Fruit fly (Drosophila melanogaster) whole organism, prepupa: ENCODE data around the gene CG43997.

Source experiments
- CG10631 ChIP-seq: fragments of 200-800 bp; sonication (Bioruptor generic); optimal IDR thresholded peaks from 2 replicates; lab custom pipeline; 2016; ENCODE audit warnings: missing biosample characterization, missing genetic modification characterization
- CG11902 ChIP-seq: fragments of 200-800 bp; sonication (Bioruptor generic); optimal IDR thresholded peaks from 3 replicates; lab custom pipeline; 2016; ENCODE audit warnings: missing biosample characterization, missing genetic modification characterization
- CG3032 ChIP-seq: fragments of 200-800 bp; optimal IDR thresholded peaks from 2 replicates; lab custom pipeline; 2019; ENCODE audit warnings: missing biosample characterization, mild to moderate bottlenecking, missing genetic modification characterization, moderate library complexity
- CG34406 ChIP-seq: fragments of 200-800 bp; sonication (Bioruptor generic); optimal IDR thresholded peaks from 3 replicates; lab custom pipeline; 2016; ENCODE audit warnings: missing biosample characterization, missing genetic modification characterization
- CG9139 ChIP-seq: fragments of 200-800 bp; sonication (Bioruptor generic); optimal IDR thresholded peaks from 3 replicates; lab custom pipeline; 2017; ENCODE audit warnings: missing biosample characterization, mild to moderate bottlenecking, missing genetic modification characterization
- Eip78C ChIP-seq: fragments of 200-800 bp; sonication (Bioruptor generic); peaks from one replicate; lab custom pipeline; 2016; ENCODE audit warnings: missing biosample characterization, missing genetic modification characterization
- Hr39 ChIP-seq: fragments of 200-800 bp; sonication (Bioruptor generic); optimal IDR thresholded peaks from 2 replicates; lab custom pipeline; 2016; ENCODE audit warnings: missing biosample characterization, missing genetic modification characterization
- OdsH ChIP-seq: fragments of 200-800 bp; sonication (Bioruptor generic); optimal IDR thresholded peaks from 3 replicates; lab custom pipeline; 2016; ENCODE audit warnings: missing biosample characterization, missing genetic modification characterization
- salr ChIP-seq, 2 experiments: fragments of 200-800 bp; sonication (Bioruptor generic); optimal IDR thresholded peaks; 3 replicates each; lab custom pipeline; 2016 to 2018; ENCODE audit warnings: missing biosample characterization in 2 of 2, missing genetic modification characterization in 2 of 2, mild to moderate bottlenecking in 1 of 2
- topi ChIP-seq: fragments of 200-800 bp; sonication (Bioruptor generic); optimal IDR thresholded peaks from 3 replicates; lab custom pipeline; 2016; ENCODE audit warnings: missing biosample characterization, missing genetic modification characterization

DNA sequence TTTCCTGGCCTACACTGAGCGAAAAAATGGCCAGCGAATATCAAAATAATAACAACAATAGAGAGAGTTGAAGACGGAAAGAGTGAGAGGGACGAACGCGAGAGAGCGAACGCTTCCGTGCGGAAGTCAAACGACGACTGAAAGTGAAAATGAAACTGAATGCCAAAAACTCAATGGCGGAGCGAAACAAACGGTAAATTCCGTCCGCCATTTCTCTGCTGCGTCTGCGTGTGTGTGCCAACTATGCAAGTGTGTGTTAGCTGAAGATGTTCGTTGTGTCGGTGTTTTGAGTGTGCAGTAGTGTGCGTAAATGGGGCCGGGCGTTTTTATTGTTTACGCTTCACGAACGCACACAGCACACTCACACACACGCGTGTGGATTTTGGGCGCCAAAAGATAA is 36.4 kb upstream of the CG43997 start:
- no peak for TF ChIP-seq CG34406 (GFP tag; lab: Kevin White, UChicago)
- TF ChIP-seq salr (GFP tag; optimal IDR thresholded peaks at IDR 0.05; lab: Kevin White, UChicago): no peak
- TF ChIP-seq CG10631 (GFP tag; lab: Kevin White, UChicago): no peak
- TF ChIP-seq CG9139 (GFP tag; lab: Kevin White, UChicago): no peak
- TF ChIP-seq CG11902 (GFP tag; lab: Kevin White, UChicago): no peak
- TF ChIP-seq OdsH (GFP tag; lab: Kevin White, UChicago): no peak
- no peak for TF ChIP-seq topi (GFP tag; lab: Kevin White, UChicago)
- TF ChIP-seq Hr39 (GFP tag; lab: Kevin White, UChicago): no peak
- TF ChIP-seq Eip78C (GFP tag; lab: Kevin White, UChicago): no peak
- TF ChIP-seq CG3032: no peak
